Worm (Caenorhabditis elegans) whole organism, L4/young adult: Measurements from ENCODE around the gene Y81G3A.6.

Source experiments
- W03F9.2 ChIP-seq: fragments of 150-350 bp; optimal IDR thresholded peaks from 2 replicates; lab custom pipeline; 2014; ENCODE audit warnings: missing biosample characterization, missing genetic modification characterization
- dao-5 ChIP-seq: sonication (generic microtip); optimal IDR thresholded peaks from 2 replicates; lab custom pipeline; 2016; ENCODE audit warnings: missing genotype, missing genetic modification characterization, moderate library complexity, missing compliant biosample characterization
- him-1 ChIP-seq: sonication (generic microtip); optimal IDR thresholded peaks from 2 replicates; lab custom pipeline; 2016; ENCODE audit warnings: missing genotype, missing genetic modification reagents, missing genetic modification characterization, missing compliant biosample characterization

ce11 chrII:13036717-13037116, 45.6 kb downstream of the Y81G3A.6 start, which contains the start of gene F18A11.3:
- TF ChIP-seq him-1 (tag; lab: Kevin White, UChicago) (no peak), dao-5 (tag; lab: Kevin White, UChicago) (no peak), W03F9.2 (tag; lab: Kevin White, UChicago) (no peak)
